Fruit fly (Drosophila melanogaster) whole organism, wandering third instar larva: ENCODE data around the gene CG13978.

Experiments used
- OdsH ChIP-seq: fragments of 200-800 bp; sonication (Bioruptor generic); optimal IDR thresholded peaks from 2 replicates; lab custom pipeline; 2016; ENCODE audit warnings: missing biosample characterization, mild to moderate bottlenecking, missing genetic modification characterization
- br ChIP-seq: fragments of 200-800 bp; sonication (Bioruptor generic); optimal IDR thresholded peaks from 2 replicates; lab custom pipeline; 2016; ENCODE audit warnings: missing biosample characterization, missing genetic modification characterization
- brk ChIP-seq: fragments of 200-800 bp; sonication (Bioruptor generic); optimal IDR thresholded peaks from 2 replicates; lab custom pipeline; 2016; ENCODE audit warnings: missing biosample characterization, mild to moderate bottlenecking, missing genetic modification characterization
- ey ChIP-seq: fragments of 200-800 bp; sonication (Bioruptor generic); optimal IDR thresholded peaks from 2 replicates; lab custom pipeline; 2016; ENCODE audit warnings: missing biosample characterization, missing genetic modification characterization
- jim ChIP-seq: fragments of 175-275, 200-325 bp; sonication (Bioruptor generic); optimal IDR thresholded peaks from 2 replicates; lab custom pipeline; 2016; ENCODE audit warnings: missing biosample characterization, mild to moderate bottlenecking, missing genetic modification characterization
- lola ChIP-seq: fragments of >200 bp; optimal IDR thresholded peaks from 2 replicates; lab custom pipeline; 2017; ENCODE audit warnings: missing biosample characterization, missing genetic modification characterization
- pan ChIP-seq: fragments of >200 bp; optimal IDR thresholded peaks from 2 replicates; lab custom pipeline; 2017
- woc ChIP-seq: sonication (Bioruptor generic); optimal IDR thresholded peaks from 2 replicates; lab custom pipeline; 2016; ENCODE audit warnings: missing biosample characterization, mild to moderate bottlenecking, missing genetic modification characterization

DNA sequence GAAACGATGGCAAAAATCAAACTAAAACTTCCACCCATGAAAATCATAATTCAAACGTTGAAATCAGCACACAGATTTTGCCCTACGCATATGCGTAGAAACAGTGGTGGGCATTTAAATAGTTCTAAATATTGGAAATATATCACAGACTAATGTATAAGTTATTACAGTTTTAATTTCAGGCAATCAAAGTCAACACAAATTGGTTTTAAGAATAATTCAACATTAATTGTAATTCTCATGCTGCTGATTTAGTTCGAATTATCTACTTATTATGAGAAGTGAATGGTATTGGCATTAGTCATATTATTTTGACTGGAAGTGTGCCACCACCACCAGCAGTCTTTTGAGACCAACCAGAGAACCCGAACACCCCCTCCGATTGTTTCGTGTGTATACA is 37.3 kb upstream of the CG13978 start:
- TF ChIP-seq pan (no peak), lola (GFP tag; lab: Kevin White, UChicago) (no peak), ey (GFP tag; lab: Kevin White, UChicago) (no peak), br (GFP tag; lab: Kevin White, UChicago) (no peak), woc (GFP tag; lab: Kevin White, UChicago) (no peak), OdsH (GFP tag; lab: Kevin White, UChicago) (no peak), jim (GFP tag; lab: Kevin White, UChicago) (no peak), brk (GFP tag; lab: Kevin White, UChicago) (no peak)
